Fruit fly (Drosophila melanogaster) whole organism, embryonic: ENCODE data around the gene CG14718.
A peak's percentile ranks its signal among the peaks of the same experiment; 100 is the strongest.

Experiments used
- Awh ChIP-seq: fragments of 200-800 bp; sonication (Bioruptor generic); IDR thresholded peaks from 2 replicates; pipeline ENCODE4, ENCODE4 v1.3.6; 2022; ENCODE audit warnings: missing biosample characterization, missing genetic modification characterization
- BEAF-32 ChIP-seq: fragments of 200-800 bp; sonication (Bioruptor generic); optimal IDR thresholded peaks from 3 replicates; lab custom pipeline; 2017; ENCODE audit warnings: missing biosample characterization, missing genetic modification characterization, mild to moderate bottlenecking, moderate library complexity, missing genetic modification reagents
- Blimp-1 ChIP-seq: fragments of 200-800 bp; sonication (Bioruptor generic); optimal IDR thresholded peaks from 3 replicates; lab custom pipeline; 2018; ENCODE audit warnings: missing biosample characterization, missing genetic modification characterization, mild to moderate bottlenecking, moderate library complexity, missing genetic modification reagents
- CG10274 ChIP-seq: fragments of 200-800 bp; sonication (Bioruptor generic); optimal IDR thresholded peaks from 3 replicates; lab custom pipeline; 2017; ENCODE audit warnings: missing biosample characterization, mild to moderate bottlenecking, missing genetic modification characterization
- CG10321 ChIP-seq: fragments of 200-800 bp; sonication (Bioruptor generic); IDR thresholded peaks from 2 replicates; pipeline ENCODE4 v1.3.6; 2022; ENCODE audit warnings: missing biosample characterization, missing genetic modification characterization
- CG10565 ChIP-seq: fragments of 200-800 bp; sonication (Bioruptor generic); optimal IDR thresholded peaks from 3 replicates; lab custom pipeline; 2016; ENCODE audit warnings: missing biosample characterization, mild to moderate bottlenecking, missing genetic modification characterization
- CG11398 ChIP-seq: fragments of 200-800 bp; sonication (Bioruptor generic); optimal IDR thresholded peaks from 2 replicates; lab custom pipeline; 2016; ENCODE audit warnings: missing biosample characterization, missing genetic modification characterization
- CG12942 ChIP-seq: fragments of 200-800 bp; sonication (Bioruptor generic); optimal IDR thresholded peaks from 3 replicates; lab custom pipeline; 2016; ENCODE audit warnings: missing biosample characterization, missing genetic modification characterization
- CG17328 ChIP-seq: fragments of 200-800 bp; sonication (Bioruptor generic); IDR thresholded peaks from 2 replicates; pipeline ENCODE4 v1.3.6; 2022; ENCODE audit warnings: missing biosample characterization, missing genetic modification characterization
- CG2202 ChIP-seq: fragments of 200-800 bp; sonication (Bioruptor generic); optimal IDR thresholded peaks from 2 replicates; lab custom pipeline; 2018; ENCODE audit warnings: missing biosample characterization, mild to moderate bottlenecking, missing genetic modification characterization
- CG31388 ChIP-seq: fragments of 200-800 bp; sonication (Bioruptor generic); optimal IDR thresholded peaks from 2 replicates; lab custom pipeline; 2016; ENCODE audit warnings: missing biosample characterization, missing genetic modification characterization
- CG34224 ChIP-seq: fragments of 200-800 bp; sonication (Bioruptor generic); IDR thresholded peaks from 3 replicates; pipeline ENCODE4 v1.3.6; 2022; ENCODE audit warnings: missing biosample characterization, missing genetic modification characterization; ENCODE audit not compliant: partially characterized antibody
- CG3995 ChIP-seq: fragments of 200-800 bp; sonication (Bioruptor generic); optimal IDR thresholded peaks from 3 replicates; lab custom pipeline; 2016; ENCODE audit warnings: missing biosample characterization, missing genetic modification characterization
- CG4424 ChIP-seq: fragments of 200-800 bp; sonication (Bioruptor generic); optimal IDR thresholded peaks from 3 replicates; lab custom pipeline; 2016; ENCODE audit warnings: missing biosample characterization, missing genetic modification characterization
- CG4707 ChIP-seq: fragments of 200-800 bp; sonication (Bioruptor generic); optimal IDR thresholded peaks from 2 replicates; lab custom pipeline; 2018; ENCODE audit warnings: missing biosample characterization, mild to moderate bottlenecking, missing genetic modification characterization, moderate library complexity
- CG4854 ChIP-seq: fragments of 200-800 bp; sonication (Bioruptor generic); optimal IDR thresholded peaks from 2 replicates; lab custom pipeline; 2016; ENCODE audit warnings: missing biosample characterization, missing genetic modification characterization, inconsistent platforms
- CG6765 ChIP-seq: fragments of 200-800 bp; sonication (Bioruptor generic); optimal IDR thresholded peaks from 3 replicates; lab custom pipeline; 2017; ENCODE audit warnings: missing biosample characterization, mild to moderate bottlenecking, missing genetic modification characterization
- CG7786 ChIP-seq: fragments of 200-800 bp; sonication (Bioruptor generic); optimal IDR thresholded peaks from 2 replicates; lab custom pipeline; 2016; ENCODE audit warnings: missing biosample characterization, missing genetic modification characterization
- CG8281 ChIP-seq: fragments of 200-800 bp; sonication (Bioruptor generic); optimal IDR thresholded peaks from 2 replicates; lab custom pipeline; 2018; ENCODE audit warnings: missing biosample characterization, mild to moderate bottlenecking, missing genetic modification characterization, moderate library complexity
- Dbx ChIP-seq: fragments of 200-800 bp; sonication (Bioruptor generic); IDR thresholded peaks from 3 replicates; pipeline ENCODE4 v1.3.6; 2022; ENCODE audit warnings: missing biosample characterization, missing genetic modification characterization
- Dip3 ChIP-seq: fragments of 200-800 bp; sonication (Bioruptor generic); optimal IDR thresholded peaks from 3 replicates; lab custom pipeline; 2016; ENCODE audit warnings: missing biosample characterization, missing genetic modification characterization
- Eip74EF ChIP-seq, 2 experiments: fragments of 200-800 bp in 1 of 2; fragments of >200 bp in 1 of 2; sonication (Bioruptor generic) in 1 of 2; optimal IDR thresholded peaks; 2 replicates each; lab custom pipeline; 2017 to 2019; ENCODE audit warnings: missing biosample characterization in 2 of 2, missing genetic modification characterization in 2 of 2, mild to moderate bottlenecking in 1 of 2, moderate library complexity in 1 of 2
- GATAe ChIP-seq: fragments of 200-800 bp; sonication (Bioruptor generic); conservative IDR thresholded peaks from 2 replicates; pipeline ENCODE4 v1.3.6; 2022; ENCODE audit warnings: missing biosample characterization, missing genetic modification characterization
- Nf-YC ChIP-seq: fragments of 200-800 bp; optimal IDR thresholded peaks from 3 replicates; lab custom pipeline; 2019; ENCODE audit warnings: missing biosample characterization, mild to moderate bottlenecking, missing genetic modification characterization, moderate library complexity
- Pdp1 ChIP-seq, 2 experiments: fragments of 200-800 bp; sonication (Bioruptor generic); optimal IDR thresholded peaks; 3 replicates each; lab custom pipeline; 2016; ENCODE audit warnings: missing biosample characterization in 2 of 2, missing genetic modification characterization in 2 of 2, mild to moderate bottlenecking in 1 of 2, moderate library complexity in 1 of 2
- Ssrp ChIP-seq: fragments of 200-800 bp; sonication (Bioruptor generic); optimal IDR thresholded peaks from 2 replicates; lab custom pipeline; 2018; ENCODE audit warnings: missing biosample characterization, mild to moderate bottlenecking, missing genetic modification characterization, moderate library complexity
- Vsx1 ChIP-seq: fragments of 200-800 bp; sonication (Bioruptor generic); optimal IDR thresholded peaks from 2 replicates; lab custom pipeline; 2017; ENCODE audit warnings: missing biosample characterization, mild to moderate bottlenecking, missing genetic modification characterization, missing genetic modification reagents
- abd-A ChIP-seq: fragments of 200-800 bp; sonication (Bioruptor generic); optimal IDR thresholded peaks from 3 replicates; lab custom pipeline; 2019; ENCODE audit warnings: missing biosample characterization, mild to moderate bottlenecking, missing genetic modification characterization, moderate library complexity
- ac ChIP-seq: fragments of 200-800 bp; sonication (Bioruptor generic); optimal IDR thresholded peaks from 3 replicates; lab custom pipeline; 2017; ENCODE audit warnings: missing biosample characterization, mild to moderate bottlenecking, missing genetic modification characterization
- bbx ChIP-seq: fragments of 200-800 bp; sonication (Bioruptor generic); IDR thresholded peaks from 2 replicates; pipeline ENCODE4 v1.3.6; 2022; ENCODE audit warnings: missing biosample characterization, missing genetic modification characterization; ENCODE audit not compliant: partially characterized antibody
- cad ChIP-seq: fragments of >200 bp; optimal IDR thresholded peaks from 2 replicates; lab custom pipeline; 2017; ENCODE audit warnings: missing biosample characterization, missing genetic modification characterization
- cg ChIP-seq: fragments of 200-800 bp; sonication (Bioruptor generic); optimal IDR thresholded peaks from 3 replicates; lab custom pipeline; 2019; ENCODE audit warnings: missing biosample characterization, mild to moderate bottlenecking, missing genetic modification characterization, moderate library complexity
- chif ChIP-seq, 2 experiments: fragments of 200-800 bp; sonication (Bioruptor generic); optimal IDR thresholded peaks; 3 replicates each; lab custom pipeline; 2016; ENCODE audit warnings: missing biosample characterization in 2 of 2, missing genetic modification characterization in 2 of 2
- crp ChIP-seq, 2 experiments: fragments of 200-800 bp; sonication (Bioruptor generic); optimal IDR thresholded peaks; 2 replicates in 1 of 2; 3 replicates in 1 of 2; lab custom pipeline; 2017; ENCODE audit warnings: missing biosample characterization in 2 of 2, missing genetic modification characterization in 2 of 2, mild to moderate bottlenecking in 1 of 2, moderate library complexity in 1 of 2
- da ChIP-seq: fragments of 200-800 bp; sonication (Bioruptor generic); optimal IDR thresholded peaks from 2 replicates; lab custom pipeline; 2016; ENCODE audit warnings: missing biosample characterization, missing genetic modification characterization
- dati ChIP-seq: fragments of 200-800 bp; sonication (Bioruptor generic); IDR thresholded peaks from 2 replicates; pipeline ENCODE4 v1.3.6; 2022; ENCODE audit warnings: missing biosample characterization, missing genetic modification characterization
- dmrt99B ChIP-seq: fragments of 200-800 bp; sonication (Bioruptor generic); optimal IDR thresholded peaks from 2 replicates; lab custom pipeline; 2018; ENCODE audit warnings: missing biosample characterization, mild to moderate bottlenecking, missing genetic modification characterization, moderate library complexity
- gt ChIP-seq: fragments of 200-800 bp; sonication (Bioruptor generic); IDR thresholded peaks from 2 replicates; pipeline ENCODE4 v1.3.6; 2022; ENCODE audit warnings: missing biosample characterization, missing genetic modification characterization
- hth ChIP-seq: fragments of >200 bp; optimal IDR thresholded peaks from 2 replicates; lab custom pipeline; 2017; ENCODE audit warnings: inconsistent platforms
- insv ChIP-seq, 2 experiments: fragments of 200-800 bp; sonication (Bioruptor generic); optimal IDR thresholded peaks; 3 replicates each; lab custom pipeline; 2016 to 2018; ENCODE audit warnings: missing biosample characterization in 2 of 2, missing genetic modification characterization in 2 of 2
- nerfin-2 ChIP-seq: fragments of 200-800 bp; sonication (Bioruptor generic); IDR thresholded peaks from 2 replicates; pipeline ENCODE4 v1.3.6; 2022; ENCODE audit warnings: missing biosample characterization, missing genetic modification characterization; ENCODE audit not compliant: partially characterized antibody
- p53 ChIP-seq: fragments of 200-800 bp; sonication (Bioruptor generic); optimal IDR thresholded peaks from 2 replicates; lab custom pipeline; 2016; ENCODE audit warnings: missing biosample characterization, missing genetic modification characterization
- scrt ChIP-seq: fragments of 200-800 bp; sonication (Bioruptor generic); optimal IDR thresholded peaks from 2 replicates; lab custom pipeline; 2018; ENCODE audit warnings: missing biosample characterization, mild to moderate bottlenecking, missing genetic modification characterization, moderate library complexity
- sens ChIP-seq: fragments of 200-800 bp; sonication (Bioruptor generic); peaks from one replicate; lab custom pipeline; 2016; ENCODE audit warnings: missing biosample characterization, missing genetic modification characterization
- ssp ChIP-seq: fragments of 200-800 bp; sonication (Bioruptor generic); IDR thresholded peaks from 2 replicates; pipeline ENCODE4 v1.3.6; 2022; ENCODE audit warnings: missing biosample characterization, missing genetic modification characterization
- tgo ChIP-seq: fragments of 200-800 bp; sonication (Bioruptor generic); IDR thresholded peaks from 3 replicates; pipeline ENCODE4 v1.3.6; 2022; ENCODE audit warnings: missing biosample characterization, missing genetic modification characterization
- toy ChIP-seq: fragments of 200-800 bp; sonication (Bioruptor generic); IDR thresholded peaks from 2 replicates; pipeline ENCODE4 v1.3.6; 2022; ENCODE audit warnings: missing biosample characterization, missing genetic modification characterization
- unpg ChIP-seq: fragments of 200-800 bp; sonication (Bioruptor generic); optimal IDR thresholded peaks from 3 replicates; lab custom pipeline; 2018; ENCODE audit warnings: missing biosample characterization, mild to moderate bottlenecking, missing genetic modification characterization, moderate library complexity
- z ChIP-seq: fragments of 200-800 bp; sonication (Bioruptor generic); IDR thresholded peaks from 3 replicates; pipeline ENCODE4 v1.3.6; 2022; ENCODE audit warnings: missing biosample characterization, missing genetic modification characterization

The CG14718 gene

dm6 chr3R:11656614-11657216, 43.7 kb upstream of the CG14718 start (continued):
- TF ChIP-seq tgo (GFP tag; lab: Robert Waterston, UW) (peak; percentile 96), p53 (peak; percentile 69), hth (lab: Kevin White, UChicago) (no peak), CG11398 (GFP tag; lab: Kevin White, UChicago) (peak; percentile 83), z (peak; percentile 77), CG31388 (GFP tag; lab: Kevin White, UChicago) (peak; percentile 91), Dbx (GFP tag; lab: Robert Waterston, UW) (peak; percentile 97), dmrt99B (tag; lab: Kevin White, UChicago) (peak; percentile 97), CG34224 (GFP tag; lab: Robert Waterston, UW) (no peak), CG10321 (peak; percentile 82), CG4707 (GFP tag; lab: Kevin White, UChicago) (peak; percentile 93), cg (GFP tag; lab: Kevin White, UChicago) (no peak), GATAe (GFP tag; lab: Robert Waterston, UW) (peak; percentile 88), ac (peak; percentile 59), CG4854 (peak; percentile 94), scrt (GFP tag; lab: Kevin White, UChicago) (peak; percentile 93), Awh (GFP tag; lab: Robert Waterston, UW) (peak; percentile 97), CG3995 (peak; percentile 65), CG17328 (GFP tag; lab: Robert Waterston, UW) (peak; percentile 97), BEAF-32 (GFP tag; lab: Kevin White, UChicago) (no peak), CG7786 (GFP tag; lab: Kevin White, UChicago) (peak; percentile 96), CG10565 (GFP tag; lab: Kevin White, UChicago) (peak; percentile 75), bbx (GFP tag; lab: Robert Waterston, UW) (no peak), CG10274 (GFP tag; lab: Kevin White, UChicago) (peak; percentile 81), Pdp1 (GFP tag; optimal IDR thresholded peaks at IDR 0.05; lab: Kevin White, UChicago) (peak; percentile 95 to 97), Dip3 (GFP tag; lab: Kevin White, UChicago) (peak; percentile 96), Ssrp (tag; lab: Kevin White, UChicago) (peak; percentile 94), dati (GFP tag; lab: Robert Waterston, UW) (peak; percentile 90), CG8281 (peak; percentile 83), unpg (GFP tag; lab: Kevin White, UChicago) (peak; percentile 97), Blimp-1 (peak; percentile 95), crp (GFP tag; optimal IDR thresholded peaks at IDR 0.05; lab: Kevin White, UChicago) (peak in 1 of 2 experiments; percentile 57), sens (GFP tag; lab: Kevin White, UChicago) (peak; percentile 99), Vsx1 (GFP tag; lab: Kevin White, UChicago) (peak; percentile 90), ssp (GFP tag; lab: Robert Waterston, UW) (peak; percentile 88), insv (GFP tag; optimal IDR thresholded peaks at IDR 0.05; lab: Kevin White, UChicago) (peak; percentile 37 to 51), gt (peak; percentile 87), chif (GFP tag; optimal IDR thresholded peaks at IDR 0.05; lab: Kevin White, UChicago) (peak; percentile 95 to 96), CG6765 (GFP tag; lab: Kevin White, UChicago) (peak; percentile 92), toy (GFP tag; lab: Robert Waterston, UW) (peak; percentile 93), abd-A (tag; lab: Kevin White, UChicago) (peak; percentile 29), CG12942 (GFP tag; lab: Kevin White, UChicago) (peak; percentile 94), nerfin-2 (GFP tag; lab: Robert Waterston, UW) (no peak), da (GFP tag; lab: Kevin White, UChicago) (peak; percentile 57), Nf-YC (tag; lab: Kevin White, UChicago) (peak; percentile 73), CG2202 (tag; lab: Kevin White, UChicago) (peak; percentile 90), cad (GFP tag; lab: Kevin White, UChicago) (no peak), Eip74EF (GFP tag; optimal IDR thresholded peaks at IDR 0.05; lab: Kevin White, UChicago) (peak in 1 of 2 experiments; percentile 90), CG4424 (GFP tag; lab: Kevin White, UChicago) (peak; percentile 96)
